Fruit fly (Drosophila melanogaster): ENCODE measurements around the gene Tektin-C.

Tektin-C gene

dm6 chr3L:5793967-5794366 lies 2.4 kb downstream of the Tektin-C start, which contains the start of gene Bre1 (continued):
- TF ChIP-seq tx (GFP tag; optimal IDR thresholded peaks at IDR 0.05) (no peak), slp2 (GFP tag; optimal IDR thresholded peaks at IDR 0.05) (no peak), slou (GFP tag; optimal IDR thresholded peaks at IDR 0.05) (no peak), ci (GFP tag; IDR thresholded peaks at IDR 0.05) (no peak), Doc2 (GFP tag; IDR thresholded peaks at IDR 0.05) (no peak), Jarid2 (GFP tag; optimal IDR thresholded peaks at IDR 0.05) (no peak), Sin3A (optimal IDR thresholded peaks at IDR 0.05) (peak; percentile 74), CG31441 (GFP tag; IDR thresholded peaks at IDR 0.05) (no peak), disco-r (GFP tag; optimal IDR thresholded peaks at IDR 0.05) (no peak), Doc3 (GFP tag; IDR thresholded peaks at IDR 0.05; ENCODE audit: partially characterized antibody) (peak; percentile 62), CG2678 (tag; optimal IDR thresholded peaks at IDR 0.05) (no peak), lola (GFP tag; optimal IDR thresholded peaks at IDR 0.05) (no peak), ap (GFP tag; IDR thresholded peaks at IDR 0.05) (no peak), CG2129 (GFP tag; IDR thresholded peaks at IDR 0.05; ENCODE audit: partially characterized antibody) (peak; percentile 44; the same call in 1 of the 2 replicates), lilli (GFP tag; optimal IDR thresholded peaks at IDR 0.05) (no peak), Trl (optimal IDR thresholded peaks at IDR 0.05) (no peak), Trl (GFP tag; optimal IDR thresholded peaks at IDR 0.05) (no peak), tll (GFP tag; optimal IDR thresholded peaks at IDR 0.05) (no peak), HmgD (GFP tag; optimal IDR thresholded peaks at IDR 0.05) (no peak), Ets65A (GFP tag) (no peak), CG7271 (tag; optimal IDR thresholded peaks at IDR 0.05) (no peak), CG3163 (GFP tag; optimal IDR thresholded peaks at IDR 0.05) (no peak), CG17568 (GFP tag; optimal IDR thresholded peaks at IDR 0.05) (no peak), CG17802 (tag; optimal IDR thresholded peaks at IDR 0.05) (no peak), CG2199 (GFP tag; IDR thresholded peaks at IDR 0.05) (no peak), CG8359 (GFP tag; optimal IDR thresholded peaks at IDR 0.05; ENCODE audit: borderline replicate concordance) (no peak), Atf-2 (GFP tag; optimal IDR thresholded peaks at IDR 0.05) (no peak), Fer1 (GFP tag; optimal IDR thresholded peaks at IDR 0.05) (peak; percentile 34), Dll (GFP tag; IDR thresholded peaks at IDR 0.05; ENCODE audit: partially characterized antibody) (peak; percentile 77), Bgb (GFP tag; IDR thresholded peaks at IDR 0.05; ENCODE audit: partially characterized antibody) (peak; percentile 77), sc (optimal IDR thresholded peaks at IDR 0.05) (no peak), sc (GFP tag; optimal IDR thresholded peaks at IDR 0.05) (no peak), Mad (GFP tag; optimal IDR thresholded peaks at IDR 0.05) (no peak), CG33557 (GFP tag; optimal IDR thresholded peaks at IDR 0.05) (no peak), sug (tag; optimal IDR thresholded peaks at IDR 0.05) (peak; percentile 9), fru (optimal IDR thresholded peaks at IDR 0.05) (no peak), crol (GFP tag; IDR thresholded peaks at IDR 0.05) (no peak), D19A (tag; optimal IDR thresholded peaks at IDR 0.05) (no peak), CG7556 (GFP tag; optimal IDR thresholded peaks at IDR 0.05) (no peak), ara (GFP tag; IDR thresholded peaks at IDR 0.05) (no peak), CG1832 (GFP tag; optimal IDR thresholded peaks at IDR 0.05) (no peak), CHES-1-like (GFP tag; optimal IDR thresholded peaks at IDR 0.05) (no peak), CG11093 (GFP tag; IDR thresholded peaks at IDR 0.05) (no peak), ewg (GFP tag; optimal IDR thresholded peaks at IDR 0.05) (no peak), CG7745 (tag; optimal IDR thresholded peaks at IDR 0.05) (no peak), CG5953 (GFP tag; IDR thresholded peaks at IDR 0.05) (no peak), chinmo (GFP tag; IDR thresholded peaks at IDR 0.05; ENCODE audit: partially characterized antibody) (0 out of 4 replicates have a peak, but pooled peaks have one; percentile 73), H15 (GFP tag; IDR thresholded peaks at IDR 0.05) (no peak), tio (GFP tag; optimal IDR thresholded peaks at IDR 0.05) (no peak), sna (GFP tag; IDR thresholded peaks at IDR 0.05; ENCODE audit: partially characterized antibody) (peak; percentile 76; the same call in 1 of the 2 replicates), Meics (GFP tag; optimal IDR thresholded peaks at IDR 0.05) (no peak), sqz (GFP tag; optimal IDR thresholded peaks at IDR 0.05) (no peak)

Measured in whole organism, embryonic.